Worm (Caenorhabditis elegans) whole organism, early embryonic: Measurements from ENCODE around the gene ZC443.7.

Experiments used
- B0310.2 ChIP-seq: sonication (generic microtip); optimal IDR thresholded peaks from 2 replicates; lab custom pipeline; 2016; ENCODE audit warnings: mild to moderate bottlenecking, missing genetic modification characterization, missing compliant biosample characterization
- F13C5.2 ChIP-seq: sonication (generic microtip); optimal IDR thresholded peaks from 2 replicates; lab custom pipeline; 2017; ENCODE audit warnings: mild to moderate bottlenecking, missing genetic modification characterization, inconsistent platforms, missing compliant biosample characterization
- aly-1 ChIP-seq: sonication (generic microtip); optimal IDR thresholded peaks from 2 replicates; lab custom pipeline; 2016; ENCODE audit warnings: missing genetic modification characterization, missing compliant biosample characterization
- ama-1 ChIP-seq: fragments of 150-350 bp; optimal IDR thresholded peaks from 2 replicates; lab custom pipeline; 2014
- ceh-13 ChIP-seq: fragments of 200-800 bp; sonication (Bioruptor generic); optimal IDR thresholded peaks from 2 replicates; lab custom pipeline; 2018; ENCODE audit warnings: mild to moderate bottlenecking, missing genetic modification characterization, missing compliant biosample characterization
- ceh-36 ChIP-seq: sonication (generic microtip); optimal IDR thresholded peaks from 2 replicates; lab custom pipeline; 2016; ENCODE audit warnings: missing genetic modification characterization, inconsistent platforms, missing compliant biosample characterization
- ets-7 ChIP-seq: sonication (generic microtip); optimal IDR thresholded peaks from 2 replicates; lab custom pipeline; 2016; ENCODE audit warnings: missing genotype, missing genetic modification characterization, missing compliant biosample characterization
- flt-1 ChIP-seq: fragments of 200-800 bp; sonication (Bioruptor generic); IDR thresholded peaks from 2 replicates; pipeline ENCODE4 v1.3.6; 2022; ENCODE audit warnings: missing genetic modification characterization, missing compliant biosample characterization
- hmbx-1 ChIP-seq: sonication (generic microtip); optimal IDR thresholded peaks from 2 replicates; lab custom pipeline; 2016; ENCODE audit warnings: mild to moderate bottlenecking, missing genetic modification characterization, missing compliant biosample characterization
- hmg-4 ChIP-seq: fragments of 200-800 bp; sonication (Bioruptor generic); optimal IDR thresholded peaks from 2 replicates; lab custom pipeline; 2018; ENCODE audit warnings: mild to moderate bottlenecking, missing genetic modification characterization, missing compliant biosample characterization
- hnd-1 ChIP-seq: sonication (generic microtip); optimal IDR thresholded peaks from 2 replicates; lab custom pipeline; 2016; ENCODE audit warnings: missing genetic modification characterization, missing compliant biosample characterization
- pes-1 ChIP-seq: fragments of 200-800 bp; sonication (Bioruptor generic); IDR thresholded peaks from 2 replicates; pipeline ENCODE4 v1.3.6; 2022; ENCODE audit warnings: missing genetic modification reagents, missing genetic modification characterization, missing compliant biosample characterization
- scrt-1 ChIP-seq: fragments of 200-800 bp; sonication (Bioruptor generic); IDR thresholded peaks from 2 replicates; pipeline ENCODE4 v1.3.6; 2022; ENCODE audit warnings: missing genetic modification characterization, missing compliant biosample characterization
- sea-1 ChIP-seq: fragments of 200-800 bp; sonication (Bioruptor generic); conservative IDR thresholded peaks from 2 replicates; pipeline ENCODE4 v1.3.6; 2022; ENCODE audit warnings: missing genetic modification characterization, missing compliant biosample characterization
- tbx-11 ChIP-seq: fragments of 200-800 bp; sonication (Bioruptor generic); IDR thresholded peaks from 2 replicates; pipeline ENCODE4 v1.3.6; 2022; ENCODE audit warnings: missing genetic modification characterization, missing compliant biosample characterization
- tbx-37 ChIP-seq: fragments of 200-800 bp; sonication (Bioruptor generic); conservative IDR thresholded peaks from 2 replicates; pipeline ENCODE4 v1.3.6; 2022; ENCODE audit warnings: missing genetic modification reagents, missing genetic modification characterization, missing compliant biosample characterization
- tra-4 ChIP-seq: sonication (generic microtip); optimal IDR thresholded peaks from 2 replicates; lab custom pipeline; 2017; ENCODE audit warnings: missing genetic modification characterization, missing compliant biosample characterization

The ZC443.7 gene

DNA sequence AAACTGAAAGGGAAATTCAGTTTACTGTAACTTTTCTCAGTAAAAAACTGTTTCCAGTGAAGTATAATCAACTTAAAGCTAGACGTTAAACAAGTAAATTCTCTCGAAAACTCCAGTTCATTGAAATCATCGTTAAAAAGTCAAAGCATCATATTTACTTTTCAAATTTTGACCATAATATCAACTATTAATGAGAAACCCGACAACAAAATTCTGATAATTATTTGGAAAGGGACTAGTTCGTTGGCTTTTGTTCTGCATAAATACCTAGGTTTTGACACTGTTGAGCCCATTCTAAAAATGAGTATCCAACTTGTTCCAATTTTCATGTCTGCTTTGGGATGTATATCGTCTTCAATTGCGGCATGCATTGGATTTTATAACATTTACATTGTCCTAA is at the start of gene ZC443.7:
Gene ZC443.7, plus strand, starts transcription at position 301 of the 400 bp plus-strand sequence.
- no peak for TF ChIP-seq ets-7 (tag; lab: Kevin White, UChicago)
- TF ChIP-seq hnd-1 (tag; lab: Kevin White, UChicago) = no peak

DNA sequence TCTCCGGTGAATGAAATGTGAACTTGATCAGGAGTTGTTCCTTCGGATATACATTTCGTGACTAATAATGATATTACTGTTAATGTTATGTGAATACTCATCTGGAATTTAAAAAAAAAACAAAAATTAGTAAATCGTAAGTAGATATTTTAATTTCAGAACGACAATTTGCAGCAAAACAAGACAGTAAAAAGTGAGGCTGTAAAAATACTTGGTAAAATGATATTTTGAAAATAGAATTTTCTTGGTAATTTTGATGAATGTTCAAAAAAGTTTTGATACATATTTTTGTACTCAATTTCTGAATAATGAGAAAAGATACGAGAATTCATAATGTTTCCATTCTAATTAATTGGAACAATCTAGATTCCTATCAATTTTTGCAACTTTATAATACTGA is 46.6 kb upstream of the ZC443.7 start, which contains the start of gene papl-1:
Gene papl-1, minus strand, starts transcription at position 101 of the 400 bp plus-strand sequence.
- no peak for TF ChIP-seq tra-4
- TF ChIP-seq ceh-36 = no peak
- no peak for TF ChIP-seq ets-7 (tag; lab: Kevin White, UChicago)
- no peak for TF ChIP-seq pes-1 (GFP tag; lab: Robert Waterston, UW)
- no peak for TF ChIP-seq sea-1 (GFP tag; lab: Robert Waterston, UW)
- no peak for TF ChIP-seq B0310.2
- no peak for TF ChIP-seq scrt-1
- TF ChIP-seq ama-1 (lab: Kevin White, UChicago) = no peak

DNA sequence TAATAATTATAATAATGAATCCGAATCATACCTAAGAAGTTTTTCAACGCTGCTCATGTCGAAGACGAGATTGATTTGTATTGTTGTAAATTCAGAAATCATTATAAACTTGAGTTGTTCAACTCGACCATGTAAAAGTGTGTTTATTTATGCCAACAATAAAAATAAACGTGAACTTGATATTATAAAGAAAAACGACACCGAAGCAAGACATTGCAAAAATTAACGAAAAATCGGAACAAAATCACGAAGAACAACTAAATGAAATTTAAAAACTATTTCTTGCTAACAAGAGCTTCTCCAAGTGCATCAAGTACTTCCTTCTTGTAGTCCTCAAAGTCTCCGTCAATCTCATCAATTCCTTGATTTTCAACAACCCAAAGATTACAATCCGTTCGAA is 45.4 kb upstream of the ZC443.7 start, which contains the start of gene F18E2.15:
Gene F18E2.15, minus strand, starts transcription at position 101 of the 400 bp plus-strand sequence.
- TF ChIP-seq ceh-36 (no peak), scrt-1 (no peak), pes-1 (GFP tag; lab: Robert Waterston, UW) (no peak), tbx-11 (GFP tag; lab: Robert Waterston, UW) (no peak), hnd-1 (tag; lab: Kevin White, UChicago) (no peak), F13C5.2 (tag; lab: Kevin White, UChicago) (no peak), ets-7 (tag; lab: Kevin White, UChicago) (no peak), flt-1 (GFP tag; lab: Robert Waterston, UW) (no peak), tbx-37 (GFP tag; lab: Robert Waterston, UW) (no peak), hmg-4 (GFP tag; lab: Kevin White, UChicago) (no peak)

DNA sequence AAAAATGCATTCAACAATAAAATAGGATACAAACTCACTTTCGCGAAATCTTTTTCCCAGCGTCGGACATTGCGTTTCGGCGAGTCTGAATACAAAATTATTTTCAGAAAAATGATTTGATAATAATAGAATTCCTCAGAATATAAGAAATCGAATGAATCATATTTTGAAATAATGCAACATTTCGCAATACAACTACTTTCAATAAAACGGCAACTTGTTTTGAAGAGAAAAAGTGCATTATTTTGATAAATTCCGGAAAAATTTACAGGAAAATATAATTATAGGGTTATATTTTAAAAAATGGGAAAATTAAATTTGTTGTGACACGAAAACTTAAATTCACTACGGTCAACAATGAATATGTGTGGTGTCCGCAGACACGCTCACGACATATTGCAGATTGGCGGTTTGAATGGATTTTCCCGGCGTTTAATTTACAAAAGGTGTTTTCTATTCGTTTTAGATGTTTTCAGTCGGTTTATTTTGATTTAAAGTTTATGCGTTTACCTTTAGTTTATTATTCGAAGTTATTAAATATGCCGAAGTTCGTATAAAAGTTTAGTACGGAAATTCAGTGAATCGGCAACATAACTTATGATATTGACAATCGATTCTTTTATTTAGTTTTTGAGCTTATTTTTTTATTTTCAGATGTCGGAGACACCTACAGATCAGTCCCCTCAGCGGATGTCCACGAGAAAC is 42.8 kb upstream of the ZC443.7 start, which contains the start of the genes abcf-1 and scc-3:
Gene abcf-1, minus strand, starts transcription at position 85 of the 705 bp plus-strand sequence.
Gene scc-3, plus strand, starts transcription at position 655 of the 705 bp plus-strand sequence.
- TF ChIP-seq ceh-13 (GFP tag; lab: Kevin White, UChicago) (no peak), F13C5.2 (tag; lab: Kevin White, UChicago) (peak; percentile 20)

DNA sequence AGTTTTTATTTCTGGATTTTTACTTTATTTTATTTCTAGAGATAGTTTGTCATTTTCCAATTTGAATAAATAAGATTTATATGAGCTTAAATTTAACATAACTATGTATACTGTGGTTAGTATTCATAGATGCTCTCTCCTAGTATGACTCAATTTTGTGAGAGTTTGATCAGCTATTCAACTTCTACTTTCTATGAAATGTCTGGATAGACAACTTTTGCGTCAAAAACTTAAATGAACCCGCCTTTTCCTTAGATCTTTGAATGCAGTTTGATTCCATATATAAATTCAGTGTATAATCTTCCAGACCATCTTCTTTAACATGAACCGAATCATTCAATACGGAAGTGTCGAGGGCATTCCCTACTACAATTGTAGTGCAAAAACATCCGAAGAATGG is 37.3 kb upstream of the ZC443.7 start, which contains the start of gene srt-43:
Gene srt-43, plus strand, starts transcription at position 301 of the 400 bp plus-strand sequence.
- no peak for TF ChIP-seq ama-1 (lab: Kevin White, UChicago)
- TF ChIP-seq ceh-36 = no peak
- TF ChIP-seq tbx-37 (GFP tag; lab: Robert Waterston, UW) = no peak
- no peak for TF ChIP-seq sea-1 (GFP tag; lab: Robert Waterston, UW)
- TF ChIP-seq hmg-4 (GFP tag; lab: Kevin White, UChicago) = no peak
- TF ChIP-seq scrt-1 = no peak
- TF ChIP-seq ets-7 (tag; lab: Kevin White, UChicago) = no peak
- TF ChIP-seq flt-1 (GFP tag; lab: Robert Waterston, UW) = no peak
- no peak for TF ChIP-seq hnd-1 (tag; lab: Kevin White, UChicago)

DNA sequence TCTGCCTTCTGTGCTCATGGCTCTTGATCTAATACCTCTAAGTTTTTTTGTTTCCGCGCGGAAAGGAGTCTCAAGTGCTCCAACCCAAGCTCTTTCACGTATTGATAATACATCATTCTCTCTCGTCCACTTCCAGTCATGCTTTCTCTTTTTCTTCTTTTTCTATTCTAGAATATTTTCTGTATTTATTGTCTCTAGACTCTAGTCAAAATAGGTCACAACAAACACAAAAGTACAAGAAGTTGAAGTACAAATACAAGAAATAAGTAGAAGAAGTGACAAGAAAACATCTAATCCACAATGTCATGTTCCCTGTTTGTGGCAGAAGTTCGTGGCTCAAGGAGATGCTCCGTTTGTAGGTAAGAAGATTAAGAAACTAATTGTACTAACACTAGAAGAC is 33.1 kb upstream of the ZC443.7 start, which contains the start of gene ZC455.1:
Gene ZC455.1, plus strand, starts transcription at position 301 of the 400 bp plus-strand sequence.
- TF ChIP-seq hnd-1 (tag; lab: Kevin White, UChicago) (no peak), pes-1 (GFP tag; lab: Robert Waterston, UW) (no peak), tbx-11 (GFP tag; lab: Robert Waterston, UW) (no peak), tra-4 (no peak), F13C5.2 (tag; lab: Kevin White, UChicago) (no peak), aly-1 (tag; lab: Kevin White, UChicago) (no peak), ceh-36 (no peak), ama-1 (lab: Kevin White, UChicago) (no peak), hmbx-1 (tag; lab: Kevin White, UChicago) (no peak), ceh-13 (GFP tag; lab: Kevin White, UChicago) (no peak)

DNA sequence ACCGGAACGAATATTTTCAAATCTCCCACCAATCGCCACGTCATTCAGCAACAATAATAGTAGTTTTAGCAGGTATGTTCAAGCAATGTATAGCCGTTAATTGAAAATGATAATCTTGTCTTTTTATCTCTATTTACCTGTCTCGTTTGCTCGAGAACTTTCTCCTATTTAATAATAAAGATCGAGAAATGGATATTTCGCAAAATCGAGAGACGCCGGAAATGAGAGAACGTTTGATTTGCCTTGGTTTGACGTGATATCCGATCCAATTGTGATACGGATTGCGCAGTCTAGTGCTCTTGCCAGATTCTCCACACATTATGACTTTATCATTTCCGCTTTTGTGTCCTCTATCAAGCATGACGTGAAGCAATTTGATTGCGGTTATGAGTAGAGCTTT is 32.4 kb upstream of the ZC443.7 start:
- TF ChIP-seq pes-1 (GFP tag; lab: Robert Waterston, UW) (no peak), ama-1 (lab: Kevin White, UChicago) (no peak), flt-1 (GFP tag; lab: Robert Waterston, UW) (no peak), F13C5.2 (tag; lab: Kevin White, UChicago) (no peak), ceh-36 (no peak)

DNA sequence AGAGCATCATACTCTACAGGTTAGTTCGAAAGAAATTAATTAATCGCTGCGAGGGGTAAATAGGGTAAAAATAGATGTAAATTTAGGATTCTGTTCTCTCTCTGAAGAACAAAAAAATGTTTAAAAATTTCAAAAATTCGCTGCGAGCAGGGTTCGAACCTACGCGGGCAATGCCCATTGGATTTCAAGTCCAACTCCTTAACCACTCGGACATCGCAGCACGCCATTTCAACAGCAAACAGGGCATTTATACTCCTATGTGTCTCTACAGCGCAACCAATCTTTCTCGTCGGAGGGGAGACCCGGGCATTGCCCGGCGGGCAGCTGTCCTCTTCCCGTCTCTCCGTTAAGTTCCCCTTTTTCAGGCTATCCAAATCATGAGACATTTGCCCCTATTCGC is 26.0 kb upstream of the ZC443.7 start:
- peak; percentile 88 for TF ChIP-seq hnd-1 (tag; lab: Kevin White, UChicago)
- TF ChIP-seq scrt-1 = peak; percentile 98
- TF ChIP-seq F13C5.2 (tag; lab: Kevin White, UChicago) = peak; percentile 88
- peak; percentile 80 for TF ChIP-seq hmbx-1 (tag; lab: Kevin White, UChicago)
- TF ChIP-seq B0310.2 = peak; percentile 90
- no peak for TF ChIP-seq ama-1 (lab: Kevin White, UChicago)
- peak; percentile 94 for TF ChIP-seq hmg-4 (GFP tag; lab: Kevin White, UChicago)
- TF ChIP-seq ceh-13 (GFP tag; lab: Kevin White, UChicago) = peak; percentile 85
- peak; percentile 77 for TF ChIP-seq ets-7 (tag; lab: Kevin White, UChicago)
- TF ChIP-seq sea-1 (GFP tag; lab: Robert Waterston, UW) = peak; percentile 98
- peak; percentile 97 for TF ChIP-seq pes-1 (GFP tag; lab: Robert Waterston, UW)
- TF ChIP-seq tbx-37 (GFP tag; lab: Robert Waterston, UW) = peak; percentile 94
- peak; percentile 97 for TF ChIP-seq flt-1 (GFP tag; lab: Robert Waterston, UW)
- TF ChIP-seq tbx-11 (GFP tag; lab: Robert Waterston, UW) = peak; percentile 95
- peak; percentile 90 for TF ChIP-seq aly-1 (tag; lab: Kevin White, UChicago)
- peak; percentile 93 for TF ChIP-seq ceh-36
- peak; percentile 74 for TF ChIP-seq tra-4
